Fruit fly (Drosophila melanogaster) whole organism, wandering third instar larva: ENCODE results near the gene Acat1.
A peak's percentile ranks its signal among the peaks of the same experiment; 100 is the strongest.

ENCODE experiments used
- Abd-B ChIP-seq: fragments of >200 bp; optimal IDR thresholded peaks from 2 replicates; lab custom pipeline; 2017; ENCODE audit warnings: missing biosample characterization, missing genetic modification characterization
- CG32264 ChIP-seq: fragments of 200-800 bp; sonication (Bioruptor generic); optimal IDR thresholded peaks from 2 replicates; lab custom pipeline; 2016; ENCODE audit warnings: missing biosample characterization, missing genetic modification characterization
- CG9705 ChIP-seq: fragments of 200-800 bp; sonication (Bioruptor generic); optimal IDR thresholded peaks from 2 replicates; lab custom pipeline; 2018; ENCODE audit warnings: missing biosample characterization, mild to moderate bottlenecking, missing genetic modification characterization
- Dif ChIP-seq: fragments of 200-275, 200-300 bp; sonication (Bioruptor generic); optimal IDR thresholded peaks from 2 replicates; lab custom pipeline; 2018; ENCODE audit warnings: missing biosample characterization, missing genetic modification characterization; ENCODE audit not compliant: partially characterized antibody
- HLH106 ChIP-seq: fragments of 200-800 bp; optimal IDR thresholded peaks from 3 replicates; lab custom pipeline; 2019; ENCODE audit warnings: missing biosample characterization, mild to moderate bottlenecking, missing genetic modification characterization, moderate library complexity
- Hnf4 ChIP-seq: fragments of 200-800 bp; sonication (Bioruptor generic); optimal IDR thresholded peaks from 2 replicates; lab custom pipeline; 2016; ENCODE audit warnings: missing biosample characterization, mild to moderate bottlenecking, missing genetic modification characterization
- Hr78 ChIP-seq: fragments of >200 bp; optimal IDR thresholded peaks from 2 replicates; lab custom pipeline; 2017; ENCODE audit warnings: missing biosample characterization, missing genetic modification characterization
- Hr83 ChIP-seq: fragments of 200-300 bp; sonication (Bioruptor generic); optimal IDR thresholded peaks from 2 replicates; lab custom pipeline; 2016; ENCODE audit warnings: missing biosample characterization, mild to moderate bottlenecking, missing genetic modification characterization, moderate library complexity; ENCODE audit not compliant: poor library complexity, severe bottlenecking
- Mio ChIP-seq: sonication (Bioruptor generic); optimal IDR thresholded peaks from 2 replicates; lab custom pipeline; 2016; ENCODE audit warnings: missing biosample characterization, missing genetic modification characterization
- Myc ChIP-seq: fragments of >200 bp; optimal IDR thresholded peaks from 2 replicates; lab custom pipeline; 2017
- OdsH ChIP-seq: fragments of 200-800 bp; sonication (Bioruptor generic); optimal IDR thresholded peaks from 2 replicates; lab custom pipeline; 2016; ENCODE audit warnings: missing biosample characterization, mild to moderate bottlenecking, missing genetic modification characterization
- Rel ChIP-seq, 2 experiments: fragments of 200-800 bp; sonication (Bioruptor generic) in 1 of 2; optimal IDR thresholded peaks; 2 replicates in 1 of 2; 3 replicates in 1 of 2; lab custom pipeline; 2016 to 2019; ENCODE audit warnings: mild to moderate bottlenecking in 2 of 2, missing biosample characterization in 2 of 2, missing genetic modification characterization in 2 of 2, moderate library complexity in 1 of 2
- Sp1 ChIP-seq: fragments of 200-800 bp; sonication (Bioruptor generic); optimal IDR thresholded peaks from 3 replicates; lab custom pipeline; 2019; ENCODE audit warnings: missing biosample characterization, mild to moderate bottlenecking, missing genetic modification characterization, moderate library complexity
- Vsx2 ChIP-seq: fragments of 200-300, 225-300 bp; sonication (Bioruptor generic); optimal IDR thresholded peaks from 2 replicates; lab custom pipeline; 2018; ENCODE audit warnings: missing biosample characterization, missing genetic modification characterization; ENCODE audit not compliant: partially characterized antibody
- br ChIP-seq: fragments of 200-800 bp; sonication (Bioruptor generic); optimal IDR thresholded peaks from 2 replicates; lab custom pipeline; 2016; ENCODE audit warnings: missing biosample characterization, missing genetic modification characterization
- brk ChIP-seq: fragments of 200-800 bp; sonication (Bioruptor generic); optimal IDR thresholded peaks from 2 replicates; lab custom pipeline; 2016; ENCODE audit warnings: missing biosample characterization, mild to moderate bottlenecking, missing genetic modification characterization
- dl ChIP-seq, 2 experiments: fragments of 175-275, 200-275 bp in 1 of 2; fragments of 200-275 bp in 1 of 2; sonication (Bioruptor generic); optimal IDR thresholded peaks; lab custom pipeline; 2018; ENCODE audit warnings: mild to moderate bottlenecking in 2 of 2, missing biosample characterization in 2 of 2, missing genetic modification characterization in 2 of 2, moderate library complexity in 2 of 2; ENCODE audit not compliant: partially characterized antibody in 2 of 2, insufficient read depth in 1 of 2
- dmrt93B ChIP-seq: fragments of 200-800 bp; sonication (Bioruptor generic); optimal IDR thresholded peaks from 2 replicates; lab custom pipeline; 2018; ENCODE audit warnings: missing biosample characterization, mild to moderate bottlenecking, missing genetic modification characterization
- ey ChIP-seq: fragments of 200-800 bp; sonication (Bioruptor generic); optimal IDR thresholded peaks from 2 replicates; lab custom pipeline; 2016; ENCODE audit warnings: missing biosample characterization, missing genetic modification characterization
- foxo ChIP-seq, 2 experiments: fragments of 200-800 bp; sonication (Bioruptor generic); optimal IDR thresholded peaks; 2 replicates in 1 of 2; 3 replicates in 1 of 2; lab custom pipeline; 2016 to 2017; ENCODE audit warnings: missing biosample characterization in 2 of 2, missing genetic modification characterization in 2 of 2
- fru ChIP-seq: fragments of 200-800 bp; sonication (Bioruptor generic); optimal IDR thresholded peaks from 3 replicates; lab custom pipeline; 2016; ENCODE audit warnings: missing biosample characterization, mild to moderate bottlenecking, missing genetic modification characterization
- h ChIP-seq: fragments of 200-800 bp; sonication (Bioruptor generic); optimal IDR thresholded peaks from 3 replicates; lab custom pipeline; 2016; ENCODE audit warnings: missing biosample characterization, mild to moderate bottlenecking, missing genetic modification characterization
- lola ChIP-seq: fragments of >200 bp; optimal IDR thresholded peaks from 2 replicates; lab custom pipeline; 2017; ENCODE audit warnings: missing biosample characterization, missing genetic modification characterization
- psq ChIP-seq: fragments of 200-800 bp; sonication (Bioruptor generic); optimal IDR thresholded peaks from 3 replicates; lab custom pipeline; 2017; ENCODE audit warnings: missing biosample characterization, mild to moderate bottlenecking, missing genetic modification characterization, moderate library complexity
- rgr ChIP-seq: fragments of 200-800 bp; sonication (Bioruptor generic); optimal IDR thresholded peaks from 3 replicates; lab custom pipeline; 2016; ENCODE audit warnings: missing biosample characterization, mild to moderate bottlenecking, missing genetic modification characterization
- sage ChIP-seq: fragments of 200-800 bp; sonication (Bioruptor generic); optimal IDR thresholded peaks from 2 replicates; lab custom pipeline; 2016; ENCODE audit warnings: missing biosample characterization, mild to moderate bottlenecking, missing genetic modification characterization
- sv ChIP-seq: fragments of 200-800 bp; sonication (Bioruptor generic); optimal IDR thresholded peaks from 3 replicates; lab custom pipeline; 2016; ENCODE audit warnings: missing biosample characterization, missing genetic modification characterization
- tai ChIP-seq: sonication (Bioruptor generic); optimal IDR thresholded peaks from 2 replicates; lab custom pipeline; 2016; ENCODE audit warnings: missing biosample characterization, missing genetic modification characterization
- woc ChIP-seq: sonication (Bioruptor generic); optimal IDR thresholded peaks from 2 replicates; lab custom pipeline; 2016; ENCODE audit warnings: missing biosample characterization, mild to moderate bottlenecking, missing genetic modification characterization

Gene Acat1

dm6 chrX:7933210-7933915 is 44.8 kb upstream of the Acat1 start, which contains the start of the genes Dhdds and RpS14a:
Dhdds (minus strand) TSS chrX:7933351.
RpS14a (plus strand) TSS chrX:7933742.
- TF ChIP-seq sage: peak; percentile 12
- no peak for TF ChIP-seq CG32264 (GFP tag; lab: Kevin White, UChicago)
- TF ChIP-seq Myc (lab: Kevin White, UChicago): peak; percentile 60
- peak; percentile 37 for TF ChIP-seq psq (GFP tag; lab: Kevin White, UChicago)
- peak; percentile 44 for TF ChIP-seq Hr83 (GFP tag; lab: Kevin White, UChicago)
- peak; percentile 46 for TF ChIP-seq h (GFP tag; lab: Kevin White, UChicago)
- TF ChIP-seq sv (GFP tag; lab: Kevin White, UChicago): peak; percentile 39
- TF ChIP-seq Hnf4 (GFP tag; lab: Kevin White, UChicago): peak; percentile 10
- TF ChIP-seq tai (GFP tag; lab: Kevin White, UChicago): no peak
- peak; percentile 48 for TF ChIP-seq br (GFP tag; lab: Kevin White, UChicago)
- peak; percentile 65 for TF ChIP-seq brk
- TF ChIP-seq OdsH (GFP tag; lab: Kevin White, UChicago): peak; percentile 39
- peak; percentile 4 for TF ChIP-seq woc (GFP tag; lab: Kevin White, UChicago)
- TF ChIP-seq fru (GFP tag; lab: Kevin White, UChicago): peak; percentile 42
- TF ChIP-seq rgr (GFP tag; lab: Kevin White, UChicago): peak; percentile 69
- TF ChIP-seq Sp1: peak; percentile 66
- peak; percentile 38 for TF ChIP-seq HLH106
- TF ChIP-seq foxo (GFP tag; optimal IDR thresholded peaks at IDR 0.05; lab: Kevin White, UChicago): peak in 1 of 2 experiments; percentile 34
- no peak for TF ChIP-seq Rel (GFP tag; optimal IDR thresholded peaks at IDR 0.05; lab: Kevin White, UChicago)
- peak; percentile 0 for TF ChIP-seq Rel (tag; optimal IDR thresholded peaks at IDR 0.05; lab: Kevin White, UChicago)
- TF ChIP-seq Hr78 (GFP tag; lab: Kevin White, UChicago): no peak
- TF ChIP-seq dmrt93B (GFP tag; lab: Kevin White, UChicago): peak; percentile 81
- peak; percentile 50 for TF ChIP-seq CG9705 (GFP tag; lab: Kevin White, UChicago)
- TF ChIP-seq Abd-B (GFP tag; lab: Kevin White, UChicago): no peak
- TF ChIP-seq lola: no peak
- TF ChIP-seq, all 38 proteins: peak for 19

- TF ChIP-seq dl (GFP tag; optimal IDR thresholded peaks at IDR 0.05; lab: Kevin White, UChicago; ENCODE audit: insufficient read depth in 1 of 2, partially characterized antibody in 2 of 2) (peak; percentile 7 to 47), brk (peak; percentile 34), h (GFP tag; lab: Kevin White, UChicago) (peak; percentile 7), Myc (lab: Kevin White, UChicago) (no peak), Dif (GFP tag; lab: Kevin White, UChicago) (peak; percentile 54), Mio (GFP tag; lab: Kevin White, UChicago) (peak; percentile 7), lola (no peak), OdsH (GFP tag; lab: Kevin White, UChicago) (no peak), Sp1 (peak; percentile 8), rgr (GFP tag; lab: Kevin White, UChicago) (peak; percentile 4)
- TF ChIP-seq, all 38 proteins: peak for 7
Observed at dm6 chrX:7931028-7931549, 42.5 kb upstream of the Acat1 start, which contains the start of gene mahe. mahe (minus strand) TSS chrX:7931382.

dm6 chrX:7930236-7931027 is 41.8 kb upstream of the Acat1 start:
- no peak for TF ChIP-seq psq (GFP tag; lab: Kevin White, UChicago)
- TF ChIP-seq Hnf4 (GFP tag; lab: Kevin White, UChicago): peak; percentile 2
- TF ChIP-seq lola: no peak
- TF ChIP-seq Hr78 (GFP tag; lab: Kevin White, UChicago): no peak
- TF ChIP-seq HLH106: no peak
- no peak for TF ChIP-seq br (GFP tag; lab: Kevin White, UChicago)
- no peak for TF ChIP-seq sv (GFP tag; lab: Kevin White, UChicago)
- TF ChIP-seq Dif (GFP tag; lab: Kevin White, UChicago): peak; percentile 47
- no peak for TF ChIP-seq h (GFP tag; lab: Kevin White, UChicago)
- TF ChIP-seq Vsx2 (GFP tag; lab: Kevin White, UChicago): no peak
- TF ChIP-seq CG32264 (GFP tag; lab: Kevin White, UChicago): no peak
- no peak for TF ChIP-seq ey (GFP tag; lab: Kevin White, UChicago)
- no peak for TF ChIP-seq Hr83 (GFP tag; lab: Kevin White, UChicago)
- TF ChIP-seq dl (GFP tag; optimal IDR thresholded peaks at IDR 0.05; lab: Kevin White, UChicago; ENCODE audit: insufficient read depth in 1 of 2, partially characterized antibody in 2 of 2): peak; percentile 10 to 64
- TF ChIP-seq, all 38 proteins: peak for 3
